Worm (Caenorhabditis elegans) whole organism, mixed stage, embryonic: ENCODE data around the gene C53A5.11.

Source experiments
- blmp-1 ChIP-seq: fragments of 150-350 bp; optimal IDR thresholded peaks from 2 replicates; lab custom pipeline; 2014; ENCODE audit warnings: missing biosample characterization, missing genetic modification characterization
- ceh-83 ChIP-seq: fragments of 200-800 bp; sonication (Bioruptor generic); optimal IDR thresholded peaks from 2 replicates; lab custom pipeline; 2018; ENCODE audit warnings: mild to moderate bottlenecking, missing genetic modification characterization, missing compliant biosample characterization
- lsy-2 ChIP-seq: fragments of 150-350 bp; optimal IDR thresholded peaks from 2 replicates; lab custom pipeline; 2014; ENCODE audit warnings: missing biosample characterization, missing genetic modification characterization
- nhr-12 ChIP-seq: fragments of 150-350 bp; optimal IDR thresholded peaks from 2 replicates; lab custom pipeline; 2014; ENCODE audit warnings: missing biosample characterization, missing genetic modification characterization
- nhr-237 ChIP-seq: fragments of 150-350 bp; optimal IDR thresholded peaks from 2 replicates; lab custom pipeline; 2014; ENCODE audit warnings: missing biosample characterization, missing genetic modification characterization
- pha-4 ChIP-seq: fragments of 150-350 bp; optimal IDR thresholded peaks from 2 replicates; lab custom pipeline; 2018; ENCODE audit warnings: missing biosample characterization, missing genetic modification reagents, missing genetic modification characterization
- snpc-4 ChIP-seq: fragments of 150-350 bp; optimal IDR thresholded peaks from 2 replicates; lab custom pipeline; 2014; ENCODE audit warnings: missing biosample characterization, missing genetic modification characterization
- unc-39 ChIP-seq: fragments of 150-350 bp; optimal IDR thresholded peaks from 2 replicates; lab custom pipeline; 2014; ENCODE audit warnings: missing biosample characterization, missing genetic modification characterization
- ztf-11 ChIP-seq: fragments of 150-350 bp; optimal IDR thresholded peaks from 2 replicates; lab custom pipeline; 2014; ENCODE audit warnings: missing biosample characterization, missing genetic modification characterization

DNA sequence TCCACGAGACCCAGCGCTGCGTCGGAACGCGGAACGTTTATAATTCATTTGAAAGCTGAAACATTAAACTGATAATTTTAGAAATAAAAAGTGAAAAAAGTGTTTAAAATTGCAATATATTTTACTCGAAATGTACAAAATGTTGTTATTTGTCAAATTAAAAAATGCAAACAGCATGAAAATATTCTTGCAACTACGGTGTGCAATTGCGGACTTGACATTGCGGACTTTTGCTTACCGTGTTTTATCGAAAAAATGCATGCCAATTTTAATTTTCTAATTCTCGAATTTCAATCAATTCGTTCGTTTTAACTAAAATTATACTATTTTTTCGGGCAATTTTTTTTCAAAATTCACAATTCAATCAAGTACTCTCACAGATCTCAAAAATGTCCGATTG is 49.5 kb downstream of the C53A5.11 start, which contains the start of the genes R11H6.5 and ccnk-1:
- peak; percentile 98 for TF ChIP-seq lsy-2 (tag; lab: Kevin White, UChicago)
- no peak for TF ChIP-seq ztf-11 (tag; lab: Kevin White, UChicago)
- TF ChIP-seq nhr-237 (tag; lab: Kevin White, UChicago) = peak; percentile 4
- no peak for TF ChIP-seq snpc-4 (tag; lab: Kevin White, UChicago)
- no peak for TF ChIP-seq ceh-83
- no peak for TF ChIP-seq unc-39
- no peak for TF ChIP-seq blmp-1 (tag; lab: Kevin White, UChicago)
- TF ChIP-seq nhr-12 (tag; lab: Kevin White, UChicago) = no peak
- TF ChIP-seq pha-4 (tag; lab: Kevin White, UChicago) = no peak
